Worm (Caenorhabditis elegans) whole organism, L3 larva: ENCODE results near the gene R05A10.4.

ENCODE experiments used
- R02D3.7 ChIP-seq: fragments of 150-350 bp; optimal IDR thresholded peaks from 2 replicates; lab custom pipeline; 2014; ENCODE audit warnings: missing biosample characterization, missing genetic modification characterization
- ZK546.5 ChIP-seq: sonication (generic microtip); optimal IDR thresholded peaks from 2 replicates; lab custom pipeline; 2017; ENCODE audit warnings: missing biosample characterization, missing genetic modification characterization
- aly-2 ChIP-seq: fragments of 150-350 bp; optimal IDR thresholded peaks from 2 replicates; lab custom pipeline; 2014; ENCODE audit warnings: missing biosample characterization, missing genetic modification characterization
- ama-1 ChIP-seq: fragments of 150-350 bp; optimal IDR thresholded peaks from 2 replicates; lab custom pipeline; 2018
- ceh-16 ChIP-seq: sonication (generic microtip); optimal IDR thresholded peaks from 2 replicates; lab custom pipeline; 2017; ENCODE audit warnings: missing biosample characterization, missing genetic modification characterization
- ceh-28 ChIP-seq: fragments of 150-350 bp; optimal IDR thresholded peaks from 2 replicates; lab custom pipeline; 2014; ENCODE audit warnings: missing biosample characterization, missing genetic modification reagents, missing genetic modification characterization
- ceh-82 ChIP-seq: fragments of 150-350 bp; optimal IDR thresholded peaks from 2 replicates; lab custom pipeline; 2014; ENCODE audit warnings: missing biosample characterization, missing genetic modification characterization
- ceh-9 ChIP-seq: sonication (generic microtip); optimal IDR thresholded peaks from 2 replicates; lab custom pipeline; 2018; ENCODE audit warnings: missing biosample characterization, missing genetic modification characterization
- daf-12 ChIP-seq: fragments of 150-350 bp; optimal IDR thresholded peaks from 2 replicates; lab custom pipeline; 2014; ENCODE audit warnings: missing biosample characterization, missing genetic modification reagents, missing genetic modification characterization
- egl-27 ChIP-seq: sonication (generic microtip); optimal IDR thresholded peaks from 4 replicates; lab custom pipeline; 2017; ENCODE audit warnings: missing biosample characterization, missing genetic modification reagents, missing genetic modification characterization
- egl-5 ChIP-seq: fragments of 150-350 bp; optimal IDR thresholded peaks from 2 replicates; lab custom pipeline; 2017; ENCODE audit warnings: missing biosample characterization, missing genetic modification reagents, missing genetic modification characterization, inconsistent platforms
- elt-1 ChIP-seq: fragments of 150-350 bp; optimal IDR thresholded peaks from 2 replicates; lab custom pipeline; 2014; ENCODE audit warnings: missing biosample characterization, missing genetic modification characterization
- elt-2 ChIP-seq: sonication (generic microtip); optimal IDR thresholded peaks from 2 replicates; lab custom pipeline; 2016; ENCODE audit warnings: missing genetic modification reagents, mild to moderate bottlenecking, missing genetic modification characterization, missing compliant biosample characterization
- elt-3 ChIP-seq, 3 experiments: fragments of 150-350 bp in 1 of 3; sonication (generic microtip) in 2 of 3; optimal IDR thresholded peaks; 2 replicates in 2 of 3; 4 replicates in 1 of 3; lab custom pipeline; 2014 to 2017; ENCODE audit warnings: missing biosample characterization in 3 of 3, missing genetic modification characterization in 3 of 3
- eor-1 ChIP-seq, 2 experiments: fragments of 150-350 bp; optimal IDR thresholded peaks; 2 replicates each; lab custom pipeline; 2014 to 2018; ENCODE audit warnings: missing biosample characterization in 2 of 2, missing genetic modification characterization in 2 of 2
- fkh-10 ChIP-seq: sonication (generic microtip); optimal IDR thresholded peaks from 2 replicates; lab custom pipeline; 2017; ENCODE audit warnings: missing biosample characterization, missing genetic modification reagents, missing genetic modification characterization
- fkh-2 ChIP-seq: fragments of 150-350 bp; optimal IDR thresholded peaks from 2 replicates; lab custom pipeline; 2014; ENCODE audit warnings: missing biosample characterization, missing genetic modification reagents, missing genetic modification characterization
- fos-1 ChIP-seq: fragments of 150-350 bp; optimal IDR thresholded peaks from 2 replicates; lab custom pipeline; 2014; ENCODE audit warnings: missing biosample characterization, missing genetic modification characterization
- hmg-11 ChIP-seq: sonication (generic microtip); optimal IDR thresholded peaks from 2 replicates; lab custom pipeline; 2016; ENCODE audit warnings: missing genetic modification characterization, missing compliant biosample characterization
- jun-1 ChIP-seq: fragments of 150-350 bp; optimal IDR thresholded peaks from 2 replicates; lab custom pipeline; 2014; ENCODE audit warnings: missing biosample characterization, missing genetic modification reagents, missing genetic modification characterization
- lin-15B ChIP-seq: fragments of 150-350 bp; optimal IDR thresholded peaks from 2 replicates; lab custom pipeline; 2014; ENCODE audit warnings: missing biosample characterization, missing genetic modification characterization
- lin-39 ChIP-seq: fragments of 150-350 bp; optimal IDR thresholded peaks from 2 replicates; lab custom pipeline; 2018; ENCODE audit warnings: missing biosample characterization, missing genetic modification reagents, missing genetic modification characterization
- lsy-12 ChIP-seq: sonication (generic microtip); optimal IDR thresholded peaks from 2 replicates; lab custom pipeline; 2016; ENCODE audit warnings: mild to moderate bottlenecking, missing genetic modification characterization, missing compliant biosample characterization
- mdl-1 ChIP-seq: fragments of 150-350 bp; optimal IDR thresholded peaks from 2 replicates; lab custom pipeline; 2014; ENCODE audit warnings: missing biosample characterization, missing genetic modification characterization
- mml-1 ChIP-seq: fragments of 150-350 bp; sonication (generic microtip); optimal IDR thresholded peaks from 3 replicates; lab custom pipeline; 2014; ENCODE audit warnings: missing biosample characterization, missing genetic modification characterization
- nfya-1 ChIP-seq: sonication (generic microtip); optimal IDR thresholded peaks from 2 replicates; lab custom pipeline; 2017; ENCODE audit warnings: missing genetic modification characterization, mild to moderate bottlenecking, missing compliant biosample characterization, antibody characterized with exemption, moderate library complexity; ENCODE audit not compliant: insufficient read depth
- nhr-11 ChIP-seq: fragments of 150-350 bp; optimal IDR thresholded peaks from 2 replicates; lab custom pipeline; 2014; ENCODE audit warnings: missing biosample characterization, missing genetic modification characterization
- nhr-12 ChIP-seq: fragments of 150-350 bp; optimal IDR thresholded peaks from 2 replicates; lab custom pipeline; 2014; ENCODE audit warnings: missing biosample characterization, missing genetic modification characterization
- nhr-23 ChIP-seq: fragments of 150-350 bp; optimal IDR thresholded peaks from 2 replicates; lab custom pipeline; 2014; ENCODE audit warnings: missing biosample characterization, missing genetic modification reagents, missing genetic modification characterization
- nhr-237 ChIP-seq: fragments of 150-350 bp; optimal IDR thresholded peaks from 2 replicates; lab custom pipeline; 2014; ENCODE audit warnings: missing biosample characterization, missing genetic modification characterization
- nhr-25 ChIP-seq: sonication (generic microtip); optimal IDR thresholded peaks from 2 replicates; lab custom pipeline; 2017; ENCODE audit warnings: missing biosample characterization, missing genetic modification characterization
- nhr-28 ChIP-seq: fragments of 150-350 bp; optimal IDR thresholded peaks from 2 replicates; lab custom pipeline; 2014; ENCODE audit warnings: missing biosample characterization, missing genetic modification characterization
- nhr-43 ChIP-seq: sonication (generic microtip); optimal IDR thresholded peaks from 2 replicates; lab custom pipeline; 2016; ENCODE audit warnings: mild to moderate bottlenecking, missing genetic modification characterization, missing compliant biosample characterization; ENCODE audit not compliant: poor library complexity, severe bottlenecking
- nhr-67 ChIP-seq: fragments of 150-350 bp; optimal IDR thresholded peaks from 2 replicates; lab custom pipeline; 2014; ENCODE audit warnings: missing biosample characterization, missing genetic modification characterization
- nhr-76 ChIP-seq: fragments of 150-350 bp; sonication (generic microtip); optimal IDR thresholded peaks from 5 replicates; lab custom pipeline; 2014; ENCODE audit warnings: missing biosample characterization, missing genetic modification characterization
- nhr-77 ChIP-seq: fragments of 150-350 bp; optimal IDR thresholded peaks from 2 replicates; lab custom pipeline; 2014; ENCODE audit warnings: missing biosample characterization, missing genetic modification characterization
- pha-4 ChIP-seq: fragments of 150-350 bp; optimal IDR thresholded peaks from 2 replicates; lab custom pipeline; 2014; ENCODE audit warnings: missing biosample characterization, missing genetic modification reagents, missing genetic modification characterization
- pqm-1 ChIP-seq: fragments of 150-350 bp; optimal IDR thresholded peaks from 2 replicates; lab custom pipeline; 2017; ENCODE audit warnings: missing biosample characterization, missing genetic modification characterization, inconsistent platforms
- sea-2 ChIP-seq: fragments of 150-350 bp; sonication (generic microtip); optimal IDR thresholded peaks from 4 replicates; lab custom pipeline; 2014; ENCODE audit warnings: missing biosample characterization, missing genetic modification reagents, missing genetic modification characterization
- skn-1 ChIP-seq: fragments of 150-350 bp; optimal IDR thresholded peaks from 2 replicates; lab custom pipeline; 2014; ENCODE audit warnings: missing biosample characterization, missing genetic modification characterization
- snpc-4 ChIP-seq: fragments of 150-350 bp; optimal IDR thresholded peaks from 2 replicates; lab custom pipeline; 2014; ENCODE audit warnings: missing biosample characterization, missing genetic modification characterization
- tbx-2 ChIP-seq: sonication (generic microtip); optimal IDR thresholded peaks from 2 replicates; lab custom pipeline; 2016; ENCODE audit warnings: mild to moderate bottlenecking, missing genetic modification characterization, missing compliant biosample characterization
- unc-39 ChIP-seq: sonication (generic microtip); optimal IDR thresholded peaks from 4 replicates; lab custom pipeline; 2017; ENCODE audit warnings: missing biosample characterization, missing genetic modification characterization
- unc-62 ChIP-seq: fragments of 150-350 bp; sonication (generic microtip); optimal IDR thresholded peaks from 4 replicates; lab custom pipeline; 2014; ENCODE audit warnings: missing biosample characterization, missing genetic modification reagents, missing genetic modification characterization
- zag-1 ChIP-seq: fragments of 150-350 bp; optimal IDR thresholded peaks from 2 replicates; lab custom pipeline; 2014; ENCODE audit warnings: missing biosample characterization, missing genetic modification characterization
- ztf-11 ChIP-seq: fragments of 150-350 bp; optimal IDR thresholded peaks from 2 replicates; lab custom pipeline; 2014; ENCODE audit warnings: missing biosample characterization, missing genetic modification characterization
- ztf-4 ChIP-seq: fragments of 150-350 bp; optimal IDR thresholded peaks from 2 replicates; lab custom pipeline; 2014; ENCODE audit warnings: missing biosample characterization, missing genetic modification characterization

Gene R05A10.4

DNA sequence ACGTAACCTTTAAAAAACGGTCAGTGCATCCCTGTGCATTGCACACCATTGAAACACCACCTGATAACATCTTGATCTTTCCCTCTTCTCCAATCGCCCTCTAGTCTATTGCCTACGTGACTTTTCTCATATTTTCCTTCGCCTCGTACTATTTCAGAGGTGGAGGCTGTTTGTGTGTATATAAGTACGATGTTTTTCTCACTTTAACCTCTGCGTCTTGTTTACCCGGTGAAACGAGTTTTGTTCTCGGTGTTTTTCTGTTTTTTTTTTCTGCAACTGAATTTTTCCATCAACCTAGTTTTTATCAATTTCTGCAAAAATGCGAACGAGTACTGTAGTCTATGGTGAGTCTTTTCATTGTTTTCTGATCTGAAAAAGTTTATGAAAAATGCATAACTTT lies 47.4 kb downstream of the R05A10.4 start, which contains the start of gene sqrd-1:
Gene sqrd-1 (plus strand): TSS at position 158 of the 400 bp plus-strand sequence.
- no peak for TF ChIP-seq unc-39 (tag; lab: Kevin White, UChicago)
- TF ChIP-seq nhr-23 = no peak
- TF ChIP-seq lsy-12 (tag; lab: Kevin White, UChicago) = no peak
- TF ChIP-seq snpc-4 = no peak
- TF ChIP-seq hmg-11 (tag; lab: Kevin White, UChicago) = no peak
- TF ChIP-seq daf-12 = no peak
- no peak for TF ChIP-seq ceh-16
- peak; percentile 17 for TF ChIP-seq nhr-25 (tag; lab: Kevin White, UChicago)
- peak; percentile 75 for TF ChIP-seq pha-4 (tag; lab: Kevin White, UChicago)
- no peak for TF ChIP-seq mml-1
- peak; percentile 80 for TF ChIP-seq elt-1 (tag; lab: Kevin White, UChicago)
- no peak for TF ChIP-seq lin-15B (tag; lab: Kevin White, UChicago)
- peak; percentile 81 for TF ChIP-seq pqm-1
- no peak for TF ChIP-seq ZK546.5
- TF ChIP-seq R02D3.7 (tag; lab: Kevin White, UChicago) = no peak
- TF ChIP-seq nhr-77 (tag; lab: Kevin White, UChicago) = no peak
- TF ChIP-seq fos-1 (tag; lab: Kevin White, UChicago) = no peak
- TF ChIP-seq nhr-28 = no peak
- no peak for TF ChIP-seq egl-5 (tag; lab: Kevin White, UChicago)
- TF ChIP-seq zag-1 (tag; lab: Kevin White, UChicago) = no peak
- no peak for TF ChIP-seq nhr-237 (tag; lab: Kevin White, UChicago)
- no peak for TF ChIP-seq fkh-10 (GFP tag; lab: Kevin White, UChicago)
- no peak for TF ChIP-seq nhr-76 (tag; lab: Kevin White, UChicago)
- TF ChIP-seq nhr-11 (tag; lab: Kevin White, UChicago) = no peak
- TF ChIP-seq ceh-9 = no peak
- TF ChIP-seq nfya-1 (tag; lab: Kevin White, UChicago) = peak; percentile 11
- no peak for TF ChIP-seq sea-2
- TF ChIP-seq lin-39 (tag; lab: Kevin White, UChicago) = no peak
- no peak for TF ChIP-seq ztf-4 (tag; lab: Kevin White, UChicago)
- no peak for TF ChIP-seq ceh-82
- TF ChIP-seq ceh-28 (tag; lab: Kevin White, UChicago) = no peak
- no peak for TF ChIP-seq aly-2 (tag; lab: Kevin White, UChicago)
- no peak for TF ChIP-seq unc-62 (GFP tag; lab: Kevin White, UChicago)
- no peak for TF ChIP-seq eor-1 (tag; optimal IDR thresholded peaks at IDR 0.05; lab: Kevin White, UChicago)
- peak; percentile 8 for TF ChIP-seq elt-2 (tag; lab: Kevin White, UChicago)
- no peak for TF ChIP-seq skn-1 (tag; lab: Kevin White, UChicago)
- TF ChIP-seq fkh-2 (tag; lab: Kevin White, UChicago) = no peak
- TF ChIP-seq nhr-43 (tag; lab: Kevin White, UChicago) = no peak
- TF ChIP-seq tbx-2 (tag; lab: Kevin White, UChicago) = no peak
- peak; percentile 83 for TF ChIP-seq ama-1
- no peak for TF ChIP-seq elt-3 (tag; optimal IDR thresholded peaks at IDR 0.05; lab: Kevin White, UChicago)
- no peak for TF ChIP-seq egl-27 (tag; lab: Kevin White, UChicago)
- TF ChIP-seq ztf-11 (tag; lab: Kevin White, UChicago) = no peak
- no peak for TF ChIP-seq nhr-67 (tag; lab: Kevin White, UChicago)
- TF ChIP-seq nhr-12 = no peak
- TF ChIP-seq mdl-1 (tag; lab: Kevin White, UChicago) = no peak
- no peak for TF ChIP-seq jun-1 (tag; lab: Kevin White, UChicago)
